Fruit fly (Drosophila melanogaster) whole organism, prepupa: ENCODE measurements around the gene CG7912.

Experiments
- CG11762 ChIP-seq: fragments of 200-800 bp; sonication (Bioruptor generic); optimal IDR thresholded peaks from 3 replicates; lab custom pipeline; 2016; ENCODE audit warnings: missing biosample characterization, missing genetic modification characterization; ENCODE audit not compliant: insufficient read depth
- CG3032 ChIP-seq: fragments of 200-800 bp; optimal IDR thresholded peaks from 2 replicates; lab custom pipeline; 2019; ENCODE audit warnings: missing biosample characterization, mild to moderate bottlenecking, missing genetic modification characterization, moderate library complexity
- CG6854 ChIP-seq: fragments of 200-800 bp; sonication (Bioruptor generic); optimal IDR thresholded peaks from 2 replicates; lab custom pipeline; 2017; ENCODE audit warnings: missing biosample characterization, mild to moderate bottlenecking, missing genetic modification characterization
- CG8119 ChIP-seq: fragments of 200-800 bp; sonication (Bioruptor generic); IDR thresholded peaks from 3 replicates; pipeline ENCODE4 v1.3.6; 2022; ENCODE audit warnings: missing biosample characterization, missing genetic modification characterization
- CG8319 ChIP-seq: fragments of 200-800 bp; sonication (Bioruptor generic); optimal IDR thresholded peaks from 3 replicates; lab custom pipeline; 2016; ENCODE audit warnings: missing biosample characterization, missing genetic modification characterization
- Gug ChIP-seq: fragments of 200-800 bp; sonication (Bioruptor generic); IDR thresholded peaks from 2 replicates; pipeline ENCODE4 v1.3.6; 2022; ENCODE audit warnings: missing biosample characterization, missing genetic modification characterization
- Sox14 ChIP-seq: fragments of 200-800 bp; sonication (Bioruptor generic); optimal IDR thresholded peaks from 3 replicates; lab custom pipeline; 2016; ENCODE audit warnings: missing biosample characterization, missing genetic modification characterization
- acj6 ChIP-seq: fragments of 200-800 bp; sonication (Bioruptor generic); optimal IDR thresholded peaks from 3 replicates; lab custom pipeline; 2016; ENCODE audit warnings: missing biosample characterization, missing genetic modification characterization
- salr ChIP-seq, 2 experiments: fragments of 200-800 bp; sonication (Bioruptor generic); optimal IDR thresholded peaks; 3 replicates each; lab custom pipeline; 2016 to 2018; ENCODE audit warnings: missing biosample characterization in 2 of 2, missing genetic modification characterization in 2 of 2, mild to moderate bottlenecking in 1 of 2

dm6 chr3R:30051933-30052332 is 42.9 kb upstream of the CG7912 start, which contains the start of gene CG15528:
- TF ChIP-seq salr (GFP tag; optimal IDR thresholded peaks at IDR 0.05; lab: Kevin White, UChicago) (no peak), CG8319 (GFP tag; lab: Kevin White, UChicago) (no peak), CG3032 (tag; lab: Kevin White, UChicago) (no peak), CG6854 (GFP tag; lab: Kevin White, UChicago) (no peak), Gug (GFP tag; lab: Robert Waterston, UW) (no peak), acj6 (GFP tag; lab: Kevin White, UChicago) (no peak), CG11762 (GFP tag; lab: Kevin White, UChicago) (no peak), Sox14 (GFP tag; lab: Kevin White, UChicago) (no peak), CG8119 (no peak)
